Fruit fly (Drosophila melanogaster): ENCODE results near the gene COX6AL2.

COX6AL2 gene

dm6 chr3L:18872440-18872839 is 41.5 kb downstream of the COX6AL2 start, which contains the start of the genes Rad9 and Uggt (continued):
- TF ChIP-seq CG1529 (GFP tag; optimal IDR thresholded peaks at IDR 0.05) (no peak), Ada2b (GFP tag; IDR thresholded peaks at IDR 0.05) (no peak)

dm6 chr3L:18870027-18870426 is 43.9 kb downstream of the COX6AL2 start, which contains the start of gene Blos3:
Gene Blos3 (plus strand): TSS chr3L:18870224.
- TF ChIP-seq salm (tag; optimal IDR thresholded peaks at IDR 0.05) (peak; percentile 6), lilli (GFP tag; optimal IDR thresholded peaks at IDR 0.05) (peak; percentile 70), Hey (tag; optimal IDR thresholded peaks at IDR 0.05) (no peak), CG12391 (tag; optimal IDR thresholded peaks at IDR 0.05) (peak; percentile 56), grn (GFP tag; optimal IDR thresholded peaks at IDR 0.05) (no peak), Aef1 (GFP tag; IDR thresholded peaks at IDR 0.05) (peak; percentile 20; the same call in 1 of the 3 replicates), CG4328 (GFP tag; optimal IDR thresholded peaks at IDR 0.05) (peak; percentile 17), CG33557 (GFP tag; optimal IDR thresholded peaks at IDR 0.05) (no peak), hth (optimal IDR thresholded peaks at IDR 0.05) (no peak), CG17912 (GFP tag; optimal IDR thresholded peaks at IDR 0.05) (peak; percentile 51), CG3163 (GFP tag; optimal IDR thresholded peaks at IDR 0.05) (peak; percentile 12), Meics (GFP tag; optimal IDR thresholded peaks at IDR 0.05) (peak; percentile 60), CG30020 (tag; optimal IDR thresholded peaks at IDR 0.05) (peak; percentile 17), Poxn (GFP tag; IDR thresholded peaks at IDR 0.05) (no peak), C15 (GFP tag; IDR thresholded peaks at IDR 0.05) (no peak), CG30403 (GFP tag; optimal IDR thresholded peaks at IDR 0.05) (peak; percentile 71), wek (GFP tag; optimal IDR thresholded peaks at IDR 0.05) (peak; percentile 73), Asciz (GFP tag; optimal IDR thresholded peaks at IDR 0.05) (peak; percentile 15), shn (GFP tag; optimal IDR thresholded peaks at IDR 0.05) (peak; percentile 49), sug (tag; optimal IDR thresholded peaks at IDR 0.05) (no peak), CG15601 (tag; optimal IDR thresholded peaks at IDR 0.05) (peak; percentile 6), lmd (GFP tag; IDR thresholded peaks at IDR 0.05) (peak; percentile 36; the same call in 1 of the 2 replicates), CG32532 (GFP tag; IDR thresholded peaks at IDR 0.05) (0 out of 2 replicates have a peak, but pooled peaks have one; percentile 16), Antp (GFP tag; optimal IDR thresholded peaks at IDR 0.05) (peak; percentile 54), hbn (GFP tag; IDR thresholded peaks at IDR 0.05; ENCODE audit: partially characterized antibody) (no peak), so (GFP tag; IDR thresholded peaks at IDR 0.05) (no peak), B-H1 (GFP tag; IDR thresholded peaks at IDR 0.05) (no peak), seq (GFP tag; IDR thresholded peaks at IDR 0.05) (no peak), Sry-β (GFP tag; optimal IDR thresholded peaks at IDR 0.05) (no peak), fd102C (GFP tag; optimal IDR thresholded peaks at IDR 0.05) (no peak), CG9817 (tag; optimal IDR thresholded peaks at IDR 0.05) (peak; percentile 52), Ssrp (tag; optimal IDR thresholded peaks at IDR 0.05) (peak; percentile 39), NC2β (GFP tag; optimal IDR thresholded peaks at IDR 0.05) (peak; percentile 68), Dref (GFP tag; IDR thresholded peaks at IDR 0.05) (no peak), B-H2 (GFP tag; optimal IDR thresholded peaks at IDR 0.05) (no peak), CG7928 (GFP tag; optimal IDR thresholded peaks at IDR 0.05) (no peak), trem (tag; optimal IDR thresholded peaks at IDR 0.05) (peak; percentile 55), CG4820 (GFP tag; optimal IDR thresholded peaks at IDR 0.05) (peak; percentile 35), Xbp1 (GFP tag; optimal IDR thresholded peaks at IDR 0.05) (peak; percentile 61), klu (GFP tag; IDR thresholded peaks at IDR 0.05) (no peak), NfI (GFP tag; optimal IDR thresholded peaks at IDR 0.05) (peak; percentile 55), Pdp1 (GFP tag; optimal IDR thresholded peaks at IDR 0.05) (peak in 1 of 2 experiments; percentile 49), Ravus (GFP tag; IDR thresholded peaks at IDR 0.05) (no peak), cas (GFP tag; IDR thresholded peaks at IDR 0.05) (no peak), insv (GFP tag; optimal IDR thresholded peaks at IDR 0.05) (no peak), Med (GFP tag) (peak; percentile 93), rib (GFP tag; IDR thresholded peaks at IDR 0.05) (no peak), CG1792 (GFP tag; optimal IDR thresholded peaks at IDR 0.05) (peak; percentile 39)

All from whole organism, embryonic.